Worm (Caenorhabditis elegans) whole organism, L4/young adult: ENCODE measurements around the gene clec-32.

Experiments used
- W03F9.2 ChIP-seq: fragments of 150-350 bp; optimal IDR thresholded peaks from 2 replicates; lab custom pipeline; 2014; ENCODE audit warnings: missing biosample characterization, missing genetic modification characterization
- him-1 ChIP-seq: sonication (generic microtip); optimal IDR thresholded peaks from 2 replicates; lab custom pipeline; 2016; ENCODE audit warnings: missing genotype, missing genetic modification reagents, missing genetic modification characterization, missing compliant biosample characterization

DNA sequence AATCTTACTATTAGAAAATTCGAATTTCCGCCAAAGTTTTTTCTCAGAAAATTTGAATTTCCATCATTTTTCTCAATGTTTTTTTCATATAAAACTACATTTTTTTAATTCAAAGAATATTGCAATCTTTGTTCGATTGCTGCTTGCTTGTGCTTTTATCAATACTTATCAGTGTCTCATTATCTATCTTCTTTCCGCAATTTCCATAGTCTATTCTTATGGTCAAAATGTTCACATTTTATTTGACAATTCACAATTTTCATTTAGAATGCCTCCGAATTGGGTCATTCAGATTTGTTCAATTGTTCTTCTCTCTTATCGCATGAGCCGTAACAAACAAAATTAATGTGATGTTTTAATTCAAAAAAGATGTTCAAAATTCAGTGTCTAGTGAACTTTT, 49.7 kb upstream of the clec-32 start:
- no peak for TF ChIP-seq him-1
- TF ChIP-seq W03F9.2 (tag; lab: Kevin White, UChicago), result no peak
